Worm (Caenorhabditis elegans) whole organism, L2 larva: ENCODE data around the gene T24C4.5.

Experiments
- C34F6.9 ChIP-seq: fragments of 150-350 bp; optimal IDR thresholded peaks from 2 replicates; lab custom pipeline; 2014; ENCODE audit warnings: missing biosample characterization, missing genetic modification characterization
- F13H6.1 ChIP-seq: sonication (generic microtip); optimal IDR thresholded peaks from 2 replicates; lab custom pipeline; 2016; ENCODE audit warnings: missing genetic modification characterization, missing compliant biosample characterization
- R02D3.7 ChIP-seq: fragments of 150-350 bp; optimal IDR thresholded peaks from 2 replicates; lab custom pipeline; 2014; ENCODE audit warnings: missing biosample characterization, missing genetic modification characterization
- Y55F3AM.14 ChIP-seq: fragments of 200-800 bp; sonication (Bioruptor generic); optimal IDR thresholded peaks from 2 replicates; lab custom pipeline; 2018; ENCODE audit warnings: mild to moderate bottlenecking, missing genetic modification characterization, missing compliant biosample characterization
- ZK546.5 ChIP-seq: sonication (generic microtip); optimal IDR thresholded peaks from 2 replicates; lab custom pipeline; 2017; ENCODE audit warnings: missing biosample characterization, missing genetic modification characterization
- alr-1 ChIP-seq: fragments of 150-350 bp; optimal IDR thresholded peaks from 2 replicates; lab custom pipeline; 2014; ENCODE audit warnings: missing biosample characterization, missing genetic modification characterization
- aly-2 ChIP-seq: fragments of 150-350 bp; optimal IDR thresholded peaks from 2 replicates; lab custom pipeline; 2014; ENCODE audit warnings: missing biosample characterization, missing genetic modification characterization
- ama-1 ChIP-seq: fragments of 150-350 bp; optimal IDR thresholded peaks from 2 replicates; lab custom pipeline; 2018; ENCODE audit warnings: inconsistent platforms
- blmp-1 ChIP-seq: sonication (generic microtip); optimal IDR thresholded peaks from 2 replicates; lab custom pipeline; 2017; ENCODE audit warnings: missing genetic modification characterization, mild to moderate bottlenecking, missing compliant biosample characterization, antibody characterized with exemption, moderate library complexity; ENCODE audit not compliant: insufficient read depth
- ceh-16 ChIP-seq: fragments of 150-350 bp; optimal IDR thresholded peaks from 2 replicates; lab custom pipeline; 2014; ENCODE audit warnings: missing biosample characterization, missing genetic modification characterization
- ceh-82 ChIP-seq: fragments of 150-350 bp; optimal IDR thresholded peaks from 2 replicates; lab custom pipeline; 2014; ENCODE audit warnings: missing biosample characterization, missing genetic modification characterization
- crh-2 ChIP-seq: sonication (generic microtip); optimal IDR thresholded peaks from 2 replicates; lab custom pipeline; 2017; ENCODE audit warnings: missing biosample characterization, missing genetic modification characterization
- egl-27 ChIP-seq: sonication (generic microtip); optimal IDR thresholded peaks from 3 replicates; lab custom pipeline; 2017; ENCODE audit warnings: missing biosample characterization, missing genetic modification reagents, missing genetic modification characterization
- elt-1 ChIP-seq: fragments of 150-350 bp; optimal IDR thresholded peaks from 2 replicates; lab custom pipeline; 2014; ENCODE audit warnings: missing biosample characterization, missing genetic modification characterization
- elt-3 ChIP-seq: sonication (generic microtip); optimal IDR thresholded peaks from 2 replicates; lab custom pipeline; 2017; ENCODE audit warnings: missing biosample characterization, missing genetic modification characterization
- fos-1 ChIP-seq: fragments of 150-350 bp; optimal IDR thresholded peaks from 2 replicates; lab custom pipeline; 2014; ENCODE audit warnings: missing biosample characterization, missing genetic modification characterization
- gmeb-1 ChIP-seq: fragments of 150-350 bp; optimal IDR thresholded peaks from 2 replicates; lab custom pipeline; 2014; ENCODE audit warnings: missing biosample characterization, missing genetic modification characterization
- lin-39 ChIP-seq: fragments of 150-350 bp; optimal IDR thresholded peaks from 2 replicates; lab custom pipeline; 2014; ENCODE audit warnings: missing biosample characterization, missing genetic modification reagents, missing genetic modification characterization
- lsy-2 ChIP-seq, 2 experiments: fragments of 150-350 bp in 1 of 2; sonication (generic microtip) in 1 of 2; optimal IDR thresholded peaks; 2 replicates each; lab custom pipeline; 2014 to 2017; ENCODE audit warnings: missing biosample characterization in 2 of 2, missing genetic modification characterization in 2 of 2
- mab-5 ChIP-seq: fragments of 150-350 bp; optimal IDR thresholded peaks from 2 replicates; lab custom pipeline; 2014; ENCODE audit warnings: missing biosample characterization, missing genetic modification characterization
- mbf-1 ChIP-seq: sonication (generic microtip); optimal IDR thresholded peaks from 2 replicates; lab custom pipeline; 2017; ENCODE audit warnings: missing biosample characterization, missing genetic modification characterization
- mdl-1 ChIP-seq, 2 experiments: fragments of 150-350 bp in 1 of 2; sonication (generic microtip) in 1 of 2; optimal IDR thresholded peaks; 2 replicates each; lab custom pipeline; 2017; ENCODE audit warnings: missing biosample characterization in 2 of 2, missing genetic modification characterization in 2 of 2
- nhr-10 ChIP-seq: sonication (generic microtip); optimal IDR thresholded peaks from 2 replicates; lab custom pipeline; 2017; ENCODE audit warnings: missing biosample characterization, missing genetic modification characterization
- nhr-11 ChIP-seq: fragments of 150-350 bp; optimal IDR thresholded peaks from 2 replicates; lab custom pipeline; 2014; ENCODE audit warnings: missing biosample characterization, missing genetic modification characterization
- nhr-12 ChIP-seq: fragments of 150-350 bp; optimal IDR thresholded peaks from 2 replicates; lab custom pipeline; 2014; ENCODE audit warnings: missing biosample characterization, missing genetic modification characterization
- nhr-129 ChIP-seq: fragments of 150-350 bp; optimal IDR thresholded peaks from 2 replicates; lab custom pipeline; 2014; ENCODE audit warnings: missing biosample characterization, missing genetic modification characterization
- nhr-21 ChIP-seq: fragments of 150-350 bp; optimal IDR thresholded peaks from 2 replicates; lab custom pipeline; 2014; ENCODE audit warnings: missing biosample characterization, missing genetic modification characterization
- nhr-23 ChIP-seq: fragments of 150-350 bp; optimal IDR thresholded peaks from 2 replicates; lab custom pipeline; 2014; ENCODE audit warnings: missing biosample characterization, missing genetic modification reagents, missing genetic modification characterization
- nhr-237 ChIP-seq: fragments of 150-350 bp; optimal IDR thresholded peaks from 2 replicates; lab custom pipeline; 2014; ENCODE audit warnings: missing biosample characterization, missing genetic modification characterization
- nhr-25 ChIP-seq: fragments of 150-350 bp; sonication (generic microtip); optimal IDR thresholded peaks from 3 replicates; lab custom pipeline; 2014; ENCODE audit warnings: missing biosample characterization, missing genetic modification characterization
- nhr-6 ChIP-seq: fragments of 150-350 bp; optimal IDR thresholded peaks from 2 replicates; lab custom pipeline; 2014; ENCODE audit warnings: missing biosample characterization, missing genetic modification characterization
- nhr-77 ChIP-seq: fragments of 150-350 bp; optimal IDR thresholded peaks from 2 replicates; lab custom pipeline; 2014; ENCODE audit warnings: missing biosample characterization, missing genetic modification characterization
- peb-1 ChIP-seq: fragments of 150-350 bp; optimal IDR thresholded peaks from 2 replicates; lab custom pipeline; 2014; ENCODE audit warnings: missing biosample characterization, missing genetic modification characterization
- sem-4 ChIP-seq: fragments of 150-350 bp; optimal IDR thresholded peaks from 2 replicates; lab custom pipeline; 2014; ENCODE audit warnings: missing biosample characterization, missing genetic modification reagents, missing genetic modification characterization
- skn-1 ChIP-seq: sonication (generic microtip); optimal IDR thresholded peaks from 2 replicates; lab custom pipeline; 2017; ENCODE audit warnings: missing biosample characterization, missing genetic modification characterization
- sma-3 ChIP-seq: sonication (generic microtip); optimal IDR thresholded peaks from 2 replicates; lab custom pipeline; 2016; ENCODE audit warnings: missing genetic modification reagents, missing genetic modification characterization, missing compliant biosample characterization
- snpc-4 ChIP-seq: fragments of 150-350 bp; optimal IDR thresholded peaks from 2 replicates; lab custom pipeline; 2014; ENCODE audit warnings: missing biosample characterization, missing genetic modification characterization
- unc-55 ChIP-seq: fragments of 150-350 bp; sonication (generic microtip); optimal IDR thresholded peaks from 3 replicates; lab custom pipeline; 2014; ENCODE audit warnings: missing biosample characterization, missing genetic modification reagents, missing genetic modification characterization
- unc-62 ChIP-seq: fragments of 150-350 bp; optimal IDR thresholded peaks from 2 replicates; lab custom pipeline; 2014; ENCODE audit warnings: missing biosample characterization, missing genetic modification reagents, missing genetic modification characterization
- zag-1 ChIP-seq: fragments of 150-350 bp; optimal IDR thresholded peaks from 2 replicates; lab custom pipeline; 2014; ENCODE audit warnings: missing biosample characterization, missing genetic modification characterization
- ztf-1 ChIP-seq: fragments of 200-800 bp; sonication (Bioruptor generic); conservative IDR thresholded peaks from 2 replicates; pipeline ENCODE4 v1.3.6; 2022; ENCODE audit warnings: missing genetic modification characterization, missing compliant biosample characterization
- ztf-11 ChIP-seq: sonication (generic microtip); optimal IDR thresholded peaks from 2 replicates; lab custom pipeline; 2017; ENCODE audit warnings: missing biosample characterization, missing genetic modification characterization
- ztf-4 ChIP-seq: fragments of 150-350 bp; optimal IDR thresholded peaks from 2 replicates; lab custom pipeline; 2014; ENCODE audit warnings: missing biosample characterization, missing genetic modification characterization

Gene T24C4.5

DNA sequence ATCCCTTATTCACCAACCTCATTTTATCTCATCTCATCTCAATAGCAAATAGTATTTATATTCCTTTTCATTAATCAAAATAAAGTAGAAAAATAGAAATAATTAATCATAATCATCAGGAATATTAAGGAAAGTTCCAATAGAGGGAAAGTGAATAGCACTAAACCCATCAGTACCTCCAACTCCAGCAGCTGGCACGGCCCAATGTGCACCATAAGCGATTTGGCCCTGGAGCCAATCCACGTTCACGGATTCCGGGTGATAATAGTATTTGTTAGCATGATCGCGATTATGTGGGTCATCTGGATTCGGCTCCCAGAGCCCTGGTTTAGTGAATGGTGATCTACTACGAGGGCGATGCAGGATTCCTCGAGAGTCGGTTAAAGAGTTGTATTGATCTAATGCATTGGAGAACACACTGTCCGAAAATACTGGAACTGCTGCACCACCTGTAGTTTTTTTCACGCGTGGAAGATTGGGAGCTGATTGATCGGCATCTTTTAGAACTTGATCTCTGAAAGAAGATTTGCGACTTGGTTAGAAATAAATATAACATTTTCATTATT, 43.7 kb downstream of the T24C4.5 start (continued):
- TF ChIP-seq egl-27 (tag; lab: Kevin White, UChicago) (peak; percentile 49), ZK546.5 (tag; lab: Kevin White, UChicago) (no peak), aly-2 (no peak), ama-1 (lab: Kevin White, UChicago) (peak; percentile 94), nhr-129 (tag; lab: Kevin White, UChicago) (peak; percentile 61), skn-1 (tag; lab: Kevin White, UChicago) (peak; percentile 38), nhr-12 (tag; lab: Kevin White, UChicago) (no peak), crh-2 (tag; lab: Kevin White, UChicago) (peak; percentile 55), snpc-4 (tag; lab: Kevin White, UChicago) (no peak), ztf-4 (tag; lab: Kevin White, UChicago) (peak; percentile 87), nhr-25 (tag; lab: Kevin White, UChicago) (peak; percentile 76), nhr-10 (tag; lab: Kevin White, UChicago) (no peak), unc-62 (GFP tag; lab: Kevin White, UChicago) (no peak), ceh-16 (tag; lab: Kevin White, UChicago) (no peak), nhr-237 (no peak), elt-1 (tag; lab: Kevin White, UChicago) (no peak), peb-1 (tag; lab: Kevin White, UChicago) (no peak), blmp-1 (peak; percentile 10), alr-1 (no peak), R02D3.7 (tag; lab: Kevin White, UChicago) (no peak), sma-3 (GFP tag; lab: Kevin White, UChicago) (peak; percentile 78), mdl-1 (tag; optimal IDR thresholded peaks at IDR 0.05; lab: Kevin White, UChicago) (peak; percentile 33 to 57), gmeb-1 (tag; lab: Kevin White, UChicago) (peak; percentile 33), lin-39 (tag; lab: Kevin White, UChicago) (no peak)

DNA sequence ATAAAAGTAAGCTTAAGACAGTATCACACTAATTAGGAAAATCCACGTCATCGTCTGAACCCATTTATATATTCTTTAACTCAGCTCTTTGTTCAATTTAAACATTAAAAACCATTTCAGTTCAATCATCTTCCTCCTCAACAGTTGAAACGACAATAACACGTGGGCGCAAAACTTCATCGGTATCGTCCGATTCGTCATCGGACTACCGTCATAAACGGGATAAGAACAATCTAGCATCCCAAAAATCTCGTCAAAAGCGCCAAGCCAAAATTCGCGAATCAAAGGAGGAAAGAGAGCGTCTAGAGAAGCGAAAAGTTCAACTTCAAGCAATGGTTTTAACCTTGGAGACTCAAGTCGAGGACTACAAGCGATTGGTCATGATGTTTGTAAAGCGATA, 44.3 kb downstream of the T24C4.5 start:
- no peak for TF ChIP-seq zag-1
- peak; percentile 30 for TF ChIP-seq ama-1 (lab: Kevin White, UChicago)

DNA sequence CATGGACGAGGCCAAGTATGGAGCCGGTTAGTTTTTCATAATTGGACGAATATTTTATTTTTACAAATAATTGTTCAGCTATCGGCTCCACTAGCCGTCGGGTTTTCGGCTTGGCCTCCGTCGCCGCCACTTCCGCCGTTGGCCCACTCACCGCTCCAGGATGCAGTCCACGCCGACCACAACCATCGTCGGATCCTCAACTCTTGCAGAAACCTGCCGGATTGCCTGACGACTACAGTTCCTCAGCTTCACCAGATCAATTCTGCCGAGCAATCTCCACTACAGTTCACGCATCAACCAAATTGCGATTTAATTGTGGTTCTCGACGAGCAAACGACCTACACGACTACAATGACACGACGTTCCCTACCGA, 45.1 kb downstream of the T24C4.5 start:
- TF ChIP-seq nhr-237: no peak
- TF ChIP-seq mbf-1 (tag; lab: Kevin White, UChicago): no peak
- no peak for TF ChIP-seq nhr-12 (tag; lab: Kevin White, UChicago)
- no peak for TF ChIP-seq ceh-82 (tag; lab: Kevin White, UChicago)
- no peak for TF ChIP-seq nhr-25 (tag; lab: Kevin White, UChicago)
- no peak for TF ChIP-seq lin-39 (tag; lab: Kevin White, UChicago)
- peak; percentile 14 for TF ChIP-seq Y55F3AM.14 (GFP tag; lab: Kevin White, UChicago)

DNA sequence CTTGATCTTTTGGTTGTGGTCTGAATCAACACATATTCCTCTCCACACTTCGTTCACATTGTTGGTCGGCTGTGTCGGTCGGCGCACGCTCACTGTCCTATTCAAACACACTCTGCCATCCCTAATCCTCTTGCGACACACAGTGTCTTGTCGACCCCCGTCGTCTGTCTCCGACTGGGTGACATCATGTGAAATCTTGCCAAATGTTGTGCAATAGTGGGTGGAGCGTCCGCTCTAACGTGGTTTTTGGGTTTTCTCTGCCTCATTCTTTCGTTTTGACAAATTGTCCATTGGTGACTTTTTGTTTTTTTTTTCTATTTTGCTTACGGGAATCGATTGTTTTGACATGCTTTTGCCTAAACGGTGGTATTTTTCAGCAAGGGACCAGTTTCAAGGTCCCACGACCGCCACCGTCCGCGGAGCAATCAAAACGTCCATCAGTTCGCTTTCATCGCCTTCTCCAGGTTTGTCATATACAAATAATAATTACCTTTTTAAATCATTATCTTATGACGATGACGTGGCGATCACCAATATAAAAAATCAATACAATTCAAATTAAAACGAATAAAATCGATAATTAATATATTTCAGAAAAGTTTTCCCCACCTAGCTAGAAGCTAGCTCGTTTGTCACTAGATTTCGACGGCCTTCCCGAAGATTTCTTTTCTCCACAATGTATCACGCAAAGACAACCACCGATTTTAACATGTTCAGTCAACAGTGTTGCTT, 45.7 kb downstream of the T24C4.5 start:
- TF ChIP-seq sem-4 (tag; lab: Kevin White, UChicago) (peak; percentile 88), lin-39 (tag; lab: Kevin White, UChicago) (no peak), nhr-21 (tag; lab: Kevin White, UChicago) (peak; percentile 94), elt-3 (tag; lab: Kevin White, UChicago) (no peak), nhr-10 (tag; lab: Kevin White, UChicago) (peak; percentile 82), egl-27 (tag; lab: Kevin White, UChicago) (peak; percentile 92), C34F6.9 (tag; lab: Kevin White, UChicago) (peak; percentile 97), peb-1 (tag; lab: Kevin White, UChicago) (peak; percentile 49), ZK546.5 (tag; lab: Kevin White, UChicago) (no peak), lsy-2 (tag; optimal IDR thresholded peaks at IDR 0.05; lab: Kevin White, UChicago) (peak; percentile 67 to 89), nhr-25 (tag; lab: Kevin White, UChicago) (peak; percentile 95), sma-3 (GFP tag; lab: Kevin White, UChicago) (peak; percentile 95), ztf-1 (GFP tag; lab: Robert Waterston, UW) (no peak), Y55F3AM.14 (GFP tag; lab: Kevin White, UChicago) (peak; percentile 84), ama-1 (lab: Kevin White, UChicago) (peak; percentile 94), ztf-4 (tag; lab: Kevin White, UChicago) (peak; percentile 81), mab-5 (peak; percentile 70), zag-1 (peak; percentile 87), nhr-12 (tag; lab: Kevin White, UChicago) (no peak), fos-1 (peak; percentile 99), nhr-77 (tag; lab: Kevin White, UChicago) (no peak), alr-1 (no peak), ceh-82 (tag; lab: Kevin White, UChicago) (peak; percentile 3), unc-55 (GFP tag; lab: Kevin White, UChicago) (peak; percentile 96), nhr-23 (tag; lab: Kevin White, UChicago) (no peak), gmeb-1 (tag; lab: Kevin White, UChicago) (peak; percentile 69), unc-62 (GFP tag; lab: Kevin White, UChicago) (no peak), nhr-6 (tag; lab: Kevin White, UChicago) (peak; percentile 56), ztf-11 (tag; lab: Kevin White, UChicago) (no peak), crh-2 (tag; lab: Kevin White, UChicago) (peak; percentile 93), nhr-11 (tag; lab: Kevin White, UChicago) (no peak), ceh-16 (tag; lab: Kevin White, UChicago) (peak; percentile 82), F13H6.1 (peak; percentile 91)
